Fruit fly (Drosophila melanogaster) Kc167 (cell line): ENCODE data around the gene eIF4E6.

Source experiments
- Myc ChIP-seq: fragments of >200 bp; optimal IDR thresholded peaks from 2 replicates; lab custom pipeline; 2017; ENCODE audit warnings: missing external identifiers
- Sin3A ChIP-seq: fragments of >200 bp; optimal IDR thresholded peaks from 2 replicates; lab custom pipeline; 2018; ENCODE audit warnings: missing external identifiers
- h ChIP-seq: fragments of >200 bp; optimal IDR thresholded peaks from 3 replicates; lab custom pipeline; 2018; ENCODE audit warnings: missing external identifiers
- insv ChIP-seq: fragments of >200 bp; optimal IDR thresholded peaks from 3 replicates; lab custom pipeline; 2018; ENCODE audit warnings: missing external identifiers
- psq ChIP-seq: fragments of >200 bp; optimal IDR thresholded peaks from 2 replicates; lab custom pipeline; 2017; ENCODE audit warnings: missing external identifiers
- ttk ChIP-seq: sonication (Bioruptor generic); optimal IDR thresholded peaks from 2 replicates; lab custom pipeline; 2017; ENCODE audit warnings: missing external identifiers

Gene eIF4E6

dm6 chr3R:29000001-29000400 is 27.0 kb downstream of the eIF4E6 start:
- TF ChIP-seq h (lab: Kevin White, UChicago) (no peak), Myc (no peak), ttk (no peak), psq (no peak), insv (lab: Kevin White, UChicago) (no peak), Sin3A (lab: Kevin White, UChicago) (no peak)

DNA sequence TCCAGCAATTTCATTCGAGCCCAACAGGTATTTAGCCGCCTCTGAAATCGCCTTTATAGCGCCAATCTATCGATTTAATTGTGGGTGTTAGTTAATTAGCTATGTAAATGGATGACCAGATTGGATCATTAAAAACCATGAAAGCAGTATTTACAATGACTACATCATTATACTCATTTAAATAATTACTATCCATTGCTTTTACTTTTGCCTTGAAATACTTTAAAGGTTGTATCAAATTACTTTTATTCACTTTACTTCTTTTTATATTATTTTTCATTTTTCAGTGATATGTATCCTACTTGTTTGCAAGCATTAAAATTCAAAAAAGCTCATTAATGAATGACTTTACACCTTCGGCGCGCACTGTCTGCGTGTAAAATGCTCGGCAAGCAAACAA is 28.0 kb downstream of the eIF4E6 start:
- TF ChIP-seq h (lab: Kevin White, UChicago) = no peak
- no peak for TF ChIP-seq ttk
- TF ChIP-seq Myc = no peak
- TF ChIP-seq psq = no peak
- TF ChIP-seq Sin3A (lab: Kevin White, UChicago) = no peak
- TF ChIP-seq insv (lab: Kevin White, UChicago) = no peak

DNA sequence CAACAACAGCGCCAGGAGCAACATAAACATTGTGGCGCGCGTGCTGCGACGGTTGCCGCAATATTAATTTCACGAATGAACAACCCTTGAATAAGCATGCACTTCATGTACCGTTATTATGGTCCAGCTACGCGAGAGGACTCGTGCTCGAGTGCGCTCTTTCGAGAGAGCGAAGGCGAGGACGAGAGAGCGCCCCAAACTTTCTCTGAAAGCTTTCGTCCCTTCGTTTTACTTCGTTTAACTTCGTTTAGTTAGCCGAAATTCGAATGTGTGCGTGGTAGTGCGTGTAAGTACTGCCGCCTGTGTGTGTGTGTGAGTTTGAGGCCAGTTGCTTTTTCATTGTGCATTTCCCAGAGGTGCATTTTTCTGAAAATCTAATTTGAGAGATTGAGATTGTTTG is 36.3 kb downstream of the eIF4E6 start:
- no peak for TF ChIP-seq ttk

DNA sequence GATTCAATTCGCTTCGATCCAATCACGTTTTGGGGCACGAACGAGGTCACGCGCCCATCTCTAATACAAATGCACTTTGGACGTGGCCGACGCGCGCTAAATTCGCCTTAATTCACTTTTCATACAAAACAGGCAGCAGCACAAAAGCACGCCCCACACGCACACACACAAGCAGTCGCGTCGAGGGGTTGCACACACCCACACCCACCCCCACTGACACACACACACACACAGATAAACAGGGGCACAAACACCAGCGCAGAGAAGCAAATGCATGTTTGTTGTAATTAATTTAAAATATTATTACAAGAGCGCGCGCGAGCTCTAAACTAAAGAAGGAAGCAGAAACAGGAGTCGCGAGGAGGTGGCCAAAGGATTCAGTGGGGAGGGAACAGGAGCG is 37.6 kb downstream of the eIF4E6 start:
- TF ChIP-seq h (lab: Kevin White, UChicago) (no peak), ttk (no peak), Myc (no peak), insv (lab: Kevin White, UChicago) (no peak)

- no peak for TF ChIP-seq Sin3A (lab: Kevin White, UChicago)
- TF ChIP-seq insv (lab: Kevin White, UChicago) = no peak
- TF ChIP-seq psq = no peak
- no peak for TF ChIP-seq h (lab: Kevin White, UChicago)
- no peak for TF ChIP-seq ttk
- no peak for TF ChIP-seq Myc
Observed at dm6 chr3R:28987596-28988378, 39.2 kb downstream of the eIF4E6 start.

DNA sequence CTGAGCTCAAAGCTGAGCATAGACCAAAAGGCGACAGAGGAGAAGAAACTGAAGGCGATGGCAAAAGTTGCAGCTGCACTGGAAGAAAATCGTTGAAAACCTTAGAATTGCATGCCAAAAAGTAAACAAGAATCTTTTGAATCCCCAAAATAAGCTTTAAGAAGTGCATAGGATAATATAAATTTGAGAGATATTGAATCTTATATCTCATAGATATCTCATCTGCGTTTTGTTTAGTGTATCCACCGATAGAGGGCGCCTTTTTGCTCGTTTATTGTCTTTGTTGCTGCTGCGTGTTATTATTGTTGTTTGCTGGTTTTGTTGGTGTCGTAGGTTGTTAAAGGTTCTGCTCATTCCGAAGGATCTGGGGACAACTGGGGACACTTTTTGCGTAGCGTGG is 41.1 kb downstream of the eIF4E6 start:
- TF ChIP-seq h (lab: Kevin White, UChicago) = no peak
- TF ChIP-seq insv (lab: Kevin White, UChicago) = no peak
- TF ChIP-seq Sin3A (lab: Kevin White, UChicago) = no peak
- TF ChIP-seq ttk = no peak
- TF ChIP-seq psq = no peak
- TF ChIP-seq Myc = no peak
